Fruit fly (Drosophila melanogaster): ENCODE data around the gene CG10859.

DNA sequence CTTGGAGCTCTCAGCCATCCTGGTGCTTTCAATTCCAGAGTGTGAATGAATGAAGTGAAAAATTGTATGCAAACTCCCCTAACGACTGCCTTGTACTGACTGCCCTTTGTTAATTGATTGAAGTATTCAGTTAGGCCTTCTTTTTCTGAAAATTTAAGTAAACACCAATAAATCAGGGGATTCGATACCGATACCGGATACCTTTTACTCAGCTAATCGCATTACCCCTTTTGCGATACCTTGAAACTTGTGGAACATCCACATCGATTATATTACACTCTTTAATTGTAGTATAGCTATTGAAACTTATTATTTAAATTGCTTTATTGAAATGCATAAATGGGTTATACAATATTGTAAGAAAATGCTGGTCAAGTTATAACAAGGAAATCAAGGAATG lies 2.4 kb downstream of the CG10859 start, which contains the start of gene CG16957:
- TF ChIP-seq psq (optimal IDR thresholded peaks at IDR 0.05): no peak
- no peak for TF ChIP-seq Dll (optimal IDR thresholded peaks at IDR 0.05)
- TF ChIP-seq pan (optimal IDR thresholded peaks at IDR 0.05): no peak

All from whole organism.